Worm (Caenorhabditis elegans): ENCODE results near the gene ZK652.8.

ZK652.8 gene

DNA sequence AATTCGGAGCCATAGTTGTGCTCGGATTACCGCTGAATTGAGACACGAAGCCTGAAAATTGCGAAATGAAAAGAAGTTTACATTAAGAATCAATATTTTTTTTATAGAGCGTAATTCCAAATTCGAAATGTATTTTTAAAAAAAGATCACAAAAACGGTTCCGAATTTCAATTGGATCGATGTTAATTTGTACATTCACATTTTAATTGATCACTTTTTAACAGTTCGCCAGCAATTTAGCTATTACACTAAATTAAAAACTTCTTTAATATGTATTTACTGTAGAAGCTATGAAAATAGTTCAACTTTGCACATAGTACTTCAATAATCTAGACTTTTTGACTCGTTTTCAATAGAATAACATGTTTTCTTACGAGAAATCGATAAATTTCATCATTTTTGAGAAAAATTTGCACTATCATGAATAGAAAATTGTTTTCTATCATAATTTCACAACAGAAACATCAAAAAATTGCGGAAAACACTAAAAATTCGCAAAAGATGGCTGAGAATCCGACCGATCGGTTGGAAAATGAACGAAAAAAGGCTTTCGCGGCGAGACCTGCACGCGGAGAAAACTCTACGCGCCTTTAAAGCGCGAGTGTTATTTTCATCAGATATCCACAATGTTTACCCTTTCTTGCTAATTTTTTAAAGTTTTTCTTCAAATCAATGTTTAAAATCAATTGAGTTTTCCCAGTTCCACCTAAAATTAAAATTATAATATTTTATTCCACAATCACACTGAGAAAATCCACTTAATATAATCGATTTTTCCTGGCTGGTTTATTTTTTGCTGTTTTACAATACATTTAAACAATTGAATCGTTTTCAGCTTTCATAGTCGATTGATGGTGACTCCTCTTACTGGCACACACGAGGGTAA is 14.6 kb downstream of the ZK652.8 start, which contains the start of the genes egl-45 and kcmf-1:
Gene egl-45, minus strand, starts transcription at position 51 of the 886 bp plus-strand sequence.
Gene kcmf-1, plus strand, starts transcription at position 836 of the 886 bp plus-strand sequence.
- peak; percentile 13 for TF ChIP-seq hlh-1 (tag; optimal IDR thresholded peaks at IDR 0.05)
- peak; percentile 66 for TF ChIP-seq unc-120 (tag; optimal IDR thresholded peaks at IDR 0.05; ENCODE audit: poor library complexity, severe bottlenecking)
- peak; percentile 36 for TF ChIP-seq lsy-2 (tag; optimal IDR thresholded peaks at IDR 0.05)
- TF ChIP-seq zip-8 (tag; optimal IDR thresholded peaks at IDR 0.05): no peak
- TF ChIP-seq mep-1 (tag; optimal IDR thresholded peaks at IDR 0.05): peak; percentile 44

DNA sequence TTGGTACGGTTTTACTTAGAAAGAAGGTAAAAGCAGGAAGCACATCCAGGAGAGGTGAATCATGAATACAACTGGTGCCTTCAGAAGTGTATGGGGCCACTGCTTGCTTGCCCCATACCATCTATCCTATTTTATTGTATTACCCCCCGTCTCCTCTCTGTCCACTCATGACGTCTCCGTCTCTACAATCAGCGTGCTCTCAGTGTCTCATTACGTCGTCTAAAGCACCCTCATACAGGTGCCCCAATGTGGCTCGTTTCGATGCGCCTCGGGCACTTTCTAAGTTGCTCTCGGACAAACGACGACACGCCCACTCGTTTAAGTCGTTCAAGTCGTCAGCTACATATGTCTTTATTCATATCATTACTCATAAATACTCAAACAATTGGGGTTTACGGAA is 19.4 kb downstream of the ZK652.8 start:
- no peak for TF ChIP-seq unc-39 (tag; optimal IDR thresholded peaks at IDR 0.05)
- TF ChIP-seq cnd-1 (tag; optimal IDR thresholded peaks at IDR 0.05): peak; percentile 26

DNA sequence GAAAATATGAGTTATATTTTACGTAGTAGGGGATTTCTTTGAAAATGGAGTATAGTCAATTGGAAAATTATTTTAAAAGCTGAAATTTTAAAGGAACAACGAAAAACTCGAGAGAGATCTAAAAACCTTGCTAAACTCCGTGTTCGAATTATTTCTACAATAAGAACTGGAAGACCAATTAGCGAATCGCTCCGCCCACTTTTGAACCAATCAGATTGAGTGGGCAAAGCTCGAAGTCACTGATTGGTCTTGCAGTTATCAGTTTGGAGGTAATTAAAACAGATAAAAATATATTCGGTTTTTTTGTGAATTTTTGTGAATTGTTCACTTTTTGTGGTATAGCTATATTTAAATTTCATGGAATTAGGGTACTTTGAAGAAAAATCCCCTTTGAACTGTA is 20.2 kb downstream of the ZK652.8 start:
- TF ChIP-seq mab-5 (tag; optimal IDR thresholded peaks at IDR 0.05) (no peak), ces-1 (GFP tag; optimal IDR thresholded peaks at IDR 0.05) (no peak), zip-8 (tag; optimal IDR thresholded peaks at IDR 0.05) (no peak), ham-2 (GFP tag; optimal IDR thresholded peaks at IDR 0.05) (no peak), flh-1 (GFP tag; optimal IDR thresholded peaks at IDR 0.05) (no peak), mep-1 (tag; optimal IDR thresholded peaks at IDR 0.05) (no peak), M03D4.4 (tag; optimal IDR thresholded peaks at IDR 0.05) (no peak), sem-2 (GFP tag; optimal IDR thresholded peaks at IDR 0.05) (no peak), nhr-2 (tag; optimal IDR thresholded peaks at IDR 0.05) (no peak), nhr-12 (tag; optimal IDR thresholded peaks at IDR 0.05) (no peak), ceh-43 (GFP tag; optimal IDR thresholded peaks at IDR 0.05) (no peak), unc-39 (tag; optimal IDR thresholded peaks at IDR 0.05) (no peak), unc-62 (GFP tag; optimal IDR thresholded peaks at IDR 0.05) (no peak), unc-120 (tag; optimal IDR thresholded peaks at IDR 0.05; ENCODE audit: poor library complexity, severe bottlenecking) (no peak), drap-1 (GFP tag; optimal IDR thresholded peaks at IDR 0.05) (no peak), lin-32 (GFP tag; optimal IDR thresholded peaks at IDR 0.05) (no peak)

DNA sequence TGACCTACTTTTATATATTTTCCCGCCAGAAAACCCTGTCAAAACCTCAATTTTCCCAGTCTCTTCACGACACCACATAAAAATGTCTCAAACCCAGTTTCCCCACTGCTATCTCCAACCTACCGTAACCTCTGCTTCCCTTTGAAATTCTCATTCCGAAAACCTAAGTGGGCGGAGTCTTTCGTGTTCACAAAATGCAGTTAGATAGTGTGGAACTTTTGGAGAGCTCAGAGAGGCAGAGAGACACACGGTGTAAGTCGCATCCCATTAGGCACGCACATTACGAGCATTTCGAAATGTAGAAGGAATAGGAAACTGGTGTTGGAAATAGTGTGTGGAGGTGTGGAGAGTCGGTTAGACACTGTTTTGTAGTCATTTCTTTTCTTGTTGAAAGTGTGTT is 23.6 kb downstream of the ZK652.8 start:
- peak; percentile 3 for TF ChIP-seq lsy-2 (tag; optimal IDR thresholded peaks at IDR 0.05)
- no peak for TF ChIP-seq ceh-39 (tag; optimal IDR thresholded peaks at IDR 0.05)

DNA sequence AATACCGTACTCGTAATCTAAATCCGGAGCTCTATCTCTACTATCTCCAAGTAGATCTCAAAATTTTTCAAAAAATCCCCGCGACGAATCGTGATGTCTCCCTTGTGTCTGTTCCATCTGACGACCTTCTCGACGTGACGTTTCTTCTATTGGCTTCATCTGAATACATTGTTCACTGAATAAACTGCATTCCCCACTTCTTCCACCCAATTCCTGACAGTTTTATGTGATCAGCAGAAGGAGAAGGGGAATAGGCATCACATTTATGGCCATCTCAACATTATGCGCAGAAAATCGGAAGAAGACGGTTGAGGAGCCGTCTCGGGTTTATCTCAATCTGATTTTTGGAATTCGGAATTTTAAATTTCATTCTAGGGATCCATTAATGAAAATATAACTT is 24.5 kb downstream of the ZK652.8 start:
- TF ChIP-seq blmp-1 (tag; optimal IDR thresholded peaks at IDR 0.05) (no peak), unc-120 (tag; optimal IDR thresholded peaks at IDR 0.05; ENCODE audit: poor library complexity, severe bottlenecking) (no peak), ceh-43 (GFP tag; optimal IDR thresholded peaks at IDR 0.05) (no peak), lin-32 (GFP tag; optimal IDR thresholded peaks at IDR 0.05) (no peak), tbx-8 (GFP tag; optimal IDR thresholded peaks at IDR 0.05) (no peak), nhr-76 (tag; optimal IDR thresholded peaks at IDR 0.05) (no peak), M03D4.4 (tag; optimal IDR thresholded peaks at IDR 0.05) (no peak), unc-39 (tag; optimal IDR thresholded peaks at IDR 0.05) (no peak)

DNA sequence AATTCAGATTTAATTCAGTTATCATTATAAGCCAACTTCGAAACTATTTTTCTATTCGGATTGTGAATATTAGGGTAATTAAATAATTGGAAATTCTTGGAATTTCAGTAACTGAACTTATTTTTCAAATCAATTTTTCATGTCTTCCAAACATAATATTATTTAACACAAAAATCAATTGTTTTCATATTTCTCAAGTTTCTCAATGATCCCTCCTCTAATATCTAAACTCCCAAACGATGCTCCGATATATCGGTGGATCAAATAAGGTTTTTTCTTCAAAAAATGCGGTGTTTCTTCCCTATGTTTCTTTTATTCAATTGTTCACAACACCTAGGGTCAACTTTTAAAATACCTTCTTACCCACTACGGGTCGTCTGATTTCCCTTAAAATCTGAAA is 27.0 kb downstream of the ZK652.8 start:
- TF ChIP-seq ces-1 (GFP tag; optimal IDR thresholded peaks at IDR 0.05) (no peak), zip-8 (tag; optimal IDR thresholded peaks at IDR 0.05) (peak; percentile 100), mab-5 (tag; optimal IDR thresholded peaks at IDR 0.05) (peak; percentile 99), unc-39 (tag; optimal IDR thresholded peaks at IDR 0.05) (no peak)

DNA sequence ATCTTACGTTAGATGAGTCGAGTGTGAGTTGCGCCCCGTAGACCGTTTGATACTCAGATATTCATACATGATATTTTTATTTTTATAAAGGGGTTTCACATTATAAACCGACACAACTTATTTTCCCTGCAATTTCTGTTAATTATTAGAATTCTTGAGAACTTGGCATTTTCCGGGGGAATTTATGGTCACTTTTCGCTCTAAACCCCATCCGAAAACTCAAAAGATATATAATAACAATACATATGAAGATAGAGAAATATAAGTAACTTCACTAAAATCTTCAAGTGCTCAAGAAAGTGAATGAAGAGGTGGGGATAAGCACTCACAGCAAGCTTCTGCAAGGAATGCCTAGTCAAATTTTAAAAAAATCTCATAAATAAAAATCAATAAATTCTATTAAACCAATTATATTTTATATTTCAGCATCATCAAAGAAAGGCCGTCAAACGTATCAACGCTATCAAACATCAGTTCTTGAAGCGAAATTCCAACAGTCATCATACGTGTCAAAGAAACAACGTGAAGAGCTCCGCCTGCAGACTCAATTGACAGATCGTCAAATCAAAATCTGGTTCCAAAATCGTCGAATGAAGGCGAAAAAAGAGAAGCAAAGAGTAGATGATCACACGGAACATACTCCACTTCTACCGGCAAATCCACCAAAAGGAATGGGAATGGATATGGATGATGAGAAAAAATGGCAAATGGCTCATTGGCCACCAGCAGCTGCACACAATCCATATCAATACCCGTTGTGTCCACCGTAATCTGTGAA is 27.7 kb downstream of the ZK652.8 start:
- TF ChIP-seq nhr-2 (tag; optimal IDR thresholded peaks at IDR 0.05) (no peak), zip-8 (tag; optimal IDR thresholded peaks at IDR 0.05) (peak; percentile 100), elt-3 (tag; optimal IDR thresholded peaks at IDR 0.05) (no peak), mab-5 (tag; optimal IDR thresholded peaks at IDR 0.05) (peak; percentile 91)
